Worm (Caenorhabditis elegans) whole organism, L2 larva: Measurements from ENCODE around the gene mdt-15.

Experiments
- ZK546.5 ChIP-seq: sonication (generic microtip); optimal IDR thresholded peaks from 2 replicates; lab custom pipeline; 2017; ENCODE audit warnings: missing biosample characterization, missing genetic modification characterization
- lsy-2 ChIP-seq, 2 experiments: fragments of 150-350 bp in 1 of 2; sonication (generic microtip) in 1 of 2; optimal IDR thresholded peaks; 2 replicates each; lab custom pipeline; 2014 to 2017; ENCODE audit warnings: missing biosample characterization in 2 of 2, missing genetic modification characterization in 2 of 2
- skn-1 ChIP-seq: sonication (generic microtip); optimal IDR thresholded peaks from 2 replicates; lab custom pipeline; 2017; ENCODE audit warnings: missing biosample characterization, missing genetic modification characterization

- TF ChIP-seq skn-1 (tag; lab: Kevin White, UChicago), result no peak
- TF ChIP-seq lsy-2 (tag; optimal IDR thresholded peaks at IDR 0.05; lab: Kevin White, UChicago), result no peak
- TF ChIP-seq ZK546.5 (tag; lab: Kevin White, UChicago), result no peak
These were observed 34.9 kb upstream of the mdt-15 start, which contains the start of gene eng-1 for ce11 chrIII:5868401-5868800.
